Worm (Caenorhabditis elegans) whole organism, early embryonic: ENCODE measurements around the gene erg-28.

ENCODE experiments used
- B0310.2 ChIP-seq: sonication (generic microtip); optimal IDR thresholded peaks from 2 replicates; lab custom pipeline; 2016; ENCODE audit warnings: mild to moderate bottlenecking, missing genetic modification characterization, missing compliant biosample characterization
- F13C5.2 ChIP-seq: sonication (generic microtip); optimal IDR thresholded peaks from 2 replicates; lab custom pipeline; 2017; ENCODE audit warnings: mild to moderate bottlenecking, missing genetic modification characterization, inconsistent platforms, missing compliant biosample characterization
- aly-1 ChIP-seq: sonication (generic microtip); optimal IDR thresholded peaks from 2 replicates; lab custom pipeline; 2016; ENCODE audit warnings: missing genetic modification characterization, missing compliant biosample characterization
- ama-1 ChIP-seq: fragments of 150-350 bp; optimal IDR thresholded peaks from 2 replicates; lab custom pipeline; 2014
- ceh-13 ChIP-seq: fragments of 200-800 bp; sonication (Bioruptor generic); optimal IDR thresholded peaks from 2 replicates; lab custom pipeline; 2018; ENCODE audit warnings: mild to moderate bottlenecking, missing genetic modification characterization, missing compliant biosample characterization
- ceh-36 ChIP-seq: sonication (generic microtip); optimal IDR thresholded peaks from 2 replicates; lab custom pipeline; 2016; ENCODE audit warnings: missing genetic modification characterization, inconsistent platforms, missing compliant biosample characterization
- ets-7 ChIP-seq: sonication (generic microtip); optimal IDR thresholded peaks from 2 replicates; lab custom pipeline; 2016; ENCODE audit warnings: missing genotype, missing genetic modification characterization, missing compliant biosample characterization
- flt-1 ChIP-seq: fragments of 200-800 bp; sonication (Bioruptor generic); IDR thresholded peaks from 2 replicates; pipeline ENCODE4 v1.3.6; 2022; ENCODE audit warnings: missing genetic modification characterization, missing compliant biosample characterization
- hmbx-1 ChIP-seq: sonication (generic microtip); optimal IDR thresholded peaks from 2 replicates; lab custom pipeline; 2016; ENCODE audit warnings: mild to moderate bottlenecking, missing genetic modification characterization, missing compliant biosample characterization
- hmg-4 ChIP-seq: fragments of 200-800 bp; sonication (Bioruptor generic); optimal IDR thresholded peaks from 2 replicates; lab custom pipeline; 2018; ENCODE audit warnings: mild to moderate bottlenecking, missing genetic modification characterization, missing compliant biosample characterization
- hnd-1 ChIP-seq: sonication (generic microtip); optimal IDR thresholded peaks from 2 replicates; lab custom pipeline; 2016; ENCODE audit warnings: missing genetic modification characterization, missing compliant biosample characterization
- pes-1 ChIP-seq: fragments of 200-800 bp; sonication (Bioruptor generic); IDR thresholded peaks from 2 replicates; pipeline ENCODE4 v1.3.6; 2022; ENCODE audit warnings: missing genetic modification reagents, missing genetic modification characterization, missing compliant biosample characterization
- scrt-1 ChIP-seq: fragments of 200-800 bp; sonication (Bioruptor generic); IDR thresholded peaks from 2 replicates; pipeline ENCODE4 v1.3.6; 2022; ENCODE audit warnings: missing genetic modification characterization, missing compliant biosample characterization
- sea-1 ChIP-seq: fragments of 200-800 bp; sonication (Bioruptor generic); conservative IDR thresholded peaks from 2 replicates; pipeline ENCODE4 v1.3.6; 2022; ENCODE audit warnings: missing genetic modification characterization, missing compliant biosample characterization
- tbx-11 ChIP-seq: fragments of 200-800 bp; sonication (Bioruptor generic); IDR thresholded peaks from 2 replicates; pipeline ENCODE4 v1.3.6; 2022; ENCODE audit warnings: missing genetic modification characterization, missing compliant biosample characterization
- tbx-37 ChIP-seq: fragments of 200-800 bp; sonication (Bioruptor generic); conservative IDR thresholded peaks from 2 replicates; pipeline ENCODE4 v1.3.6; 2022; ENCODE audit warnings: missing genetic modification reagents, missing genetic modification characterization, missing compliant biosample characterization
- tra-4 ChIP-seq: sonication (generic microtip); optimal IDR thresholded peaks from 2 replicates; lab custom pipeline; 2017; ENCODE audit warnings: missing genetic modification characterization, missing compliant biosample characterization

The erg-28 gene

ce11 chrV:12608857-12609256 lies 1.6 kb downstream of the erg-28 start, which contains the start of gene ZC116.5:
TSS of gene ZC116.5 (minus strand) at chrV:12608957.
- no peak for TF ChIP-seq tbx-37 (GFP tag; lab: Robert Waterston, UW)
- no peak for TF ChIP-seq aly-1 (tag; lab: Kevin White, UChicago)

- no peak for TF ChIP-seq F13C5.2
- no peak for TF ChIP-seq aly-1 (tag; lab: Kevin White, UChicago)
- no peak for TF ChIP-seq tbx-11 (GFP tag; lab: Robert Waterston, UW)
- no peak for TF ChIP-seq pes-1 (GFP tag; lab: Robert Waterston, UW)
- TF ChIP-seq ama-1 (lab: Kevin White, UChicago), result no peak
- no peak for TF ChIP-seq tbx-37 (GFP tag; lab: Robert Waterston, UW)
- no peak for TF ChIP-seq tra-4
- TF ChIP-seq B0310.2 (tag; lab: Kevin White, UChicago), result no peak
- no peak for TF ChIP-seq flt-1 (GFP tag; lab: Robert Waterston, UW)
- TF ChIP-seq hnd-1 (tag; lab: Kevin White, UChicago), result no peak
- TF ChIP-seq scrt-1 (GFP tag; lab: Robert Waterston, UW), result no peak
- no peak for TF ChIP-seq hmbx-1 (tag; lab: Kevin White, UChicago)
- TF ChIP-seq ets-7, result no peak
- TF ChIP-seq hmg-4 (GFP tag; lab: Kevin White, UChicago), result no peak
- no peak for TF ChIP-seq ceh-36 (tag; lab: Kevin White, UChicago)
These were observed 2.3 kb downstream of the erg-28 start, which contains the start of gene ZC116.1 for ce11 chrV:12609526-12609925. TSS of gene ZC116.1 (plus strand) at chrV:12609826.

ce11 chrV:12611029-12611428 lies 3.8 kb downstream of the erg-28 start, which contains the start of gene cubn-1:
TSS of gene cubn-1 (plus strand) at chrV:12611329.
- TF ChIP-seq B0310.2 (tag; lab: Kevin White, UChicago) (no peak), ceh-36 (tag; lab: Kevin White, UChicago) (no peak), hmbx-1 (tag; lab: Kevin White, UChicago) (no peak), ama-1 (lab: Kevin White, UChicago) (no peak), aly-1 (tag; lab: Kevin White, UChicago) (no peak), hnd-1 (tag; lab: Kevin White, UChicago) (no peak), sea-1 (GFP tag; lab: Robert Waterston, UW) (no peak), tbx-37 (GFP tag; lab: Robert Waterston, UW) (no peak), pes-1 (GFP tag; lab: Robert Waterston, UW) (no peak), tra-4 (no peak), tbx-11 (GFP tag; lab: Robert Waterston, UW) (no peak), scrt-1 (GFP tag; lab: Robert Waterston, UW) (no peak), hmg-4 (GFP tag; lab: Kevin White, UChicago) (no peak)

ce11 chrV:12612118-12612517 lies 4.9 kb downstream of the erg-28 start, which contains the start of gene cyc-2.2:
TSS of gene cyc-2.2 (minus strand) at chrV:12612218.
- TF ChIP-seq ceh-13 (GFP tag; lab: Kevin White, UChicago), result no peak
- no peak for TF ChIP-seq sea-1 (GFP tag; lab: Robert Waterston, UW)
- TF ChIP-seq ceh-36 (tag; lab: Kevin White, UChicago), result no peak
- TF ChIP-seq aly-1 (tag; lab: Kevin White, UChicago), result no peak
- no peak for TF ChIP-seq F13C5.2
- no peak for TF ChIP-seq scrt-1 (GFP tag; lab: Robert Waterston, UW)
- TF ChIP-seq tra-4, result no peak
- no peak for TF ChIP-seq ets-7
- TF ChIP-seq hnd-1 (tag; lab: Kevin White, UChicago), result no peak

ce11 chrV:12624371-12624770 lies 17.2 kb downstream of the erg-28 start, which contains the start of gene F56H9.9:
TSS of gene F56H9.9 (minus strand) at chrV:12624471.
- TF ChIP-seq ama-1 (lab: Kevin White, UChicago), result no peak
- no peak for TF ChIP-seq tbx-37 (GFP tag; lab: Robert Waterston, UW)
- no peak for TF ChIP-seq sea-1 (GFP tag; lab: Robert Waterston, UW)
- no peak for TF ChIP-seq B0310.2 (tag; lab: Kevin White, UChicago)
- no peak for TF ChIP-seq aly-1 (tag; lab: Kevin White, UChicago)
- TF ChIP-seq pes-1 (GFP tag; lab: Robert Waterston, UW), result no peak
- TF ChIP-seq hnd-1 (tag; lab: Kevin White, UChicago), result no peak
- no peak for TF ChIP-seq scrt-1 (GFP tag; lab: Robert Waterston, UW)
- TF ChIP-seq hmbx-1 (tag; lab: Kevin White, UChicago), result no peak
- TF ChIP-seq F13C5.2, result no peak
- TF ChIP-seq ceh-36 (tag; lab: Kevin White, UChicago), result no peak
- no peak for TF ChIP-seq ets-7
- no peak for TF ChIP-seq ceh-13 (GFP tag; lab: Kevin White, UChicago)
- TF ChIP-seq flt-1 (GFP tag; lab: Robert Waterston, UW), result no peak

ce11 chrV:12629743-12630142 lies 22.5 kb downstream of the erg-28 start, which contains the start of gene F56H9.6:
TSS of gene F56H9.6 (minus strand) at chrV:12629843.
- no peak for TF ChIP-seq sea-1 (GFP tag; lab: Robert Waterston, UW)
- TF ChIP-seq B0310.2 (tag; lab: Kevin White, UChicago), result no peak
- TF ChIP-seq pes-1 (GFP tag; lab: Robert Waterston, UW), result no peak
- TF ChIP-seq ceh-13 (GFP tag; lab: Kevin White, UChicago), result no peak
- TF ChIP-seq ets-7, result no peak
- no peak for TF ChIP-seq scrt-1 (GFP tag; lab: Robert Waterston, UW)
- TF ChIP-seq hmg-4 (GFP tag; lab: Kevin White, UChicago), result no peak
- TF ChIP-seq hnd-1 (tag; lab: Kevin White, UChicago), result no peak

- TF ChIP-seq ama-1 (lab: Kevin White, UChicago) (no peak), hnd-1 (tag; lab: Kevin White, UChicago) (no peak), ceh-13 (GFP tag; lab: Kevin White, UChicago) (no peak), flt-1 (GFP tag; lab: Robert Waterston, UW) (no peak), F13C5.2 (no peak), tbx-11 (GFP tag; lab: Robert Waterston, UW) (no peak), ceh-36 (tag; lab: Kevin White, UChicago) (no peak), tra-4 (no peak), hmg-4 (GFP tag; lab: Kevin White, UChicago) (no peak), ets-7 (no peak), aly-1 (tag; lab: Kevin White, UChicago) (no peak), B0310.2 (tag; lab: Kevin White, UChicago) (no peak), scrt-1 (GFP tag; lab: Robert Waterston, UW) (no peak), pes-1 (GFP tag; lab: Robert Waterston, UW) (no peak), hmbx-1 (tag; lab: Kevin White, UChicago) (no peak), sea-1 (GFP tag; lab: Robert Waterston, UW) (no peak), tbx-37 (GFP tag; lab: Robert Waterston, UW) (no peak)
These were observed 24.8 kb downstream of the erg-28 start, which contains the start of gene srx-113 for ce11 chrV:12632048-12632447. TSS of gene srx-113 (minus strand) at chrV:12632148.
